Worm (Caenorhabditis elegans) whole organism, mixed stage, embryonic: ENCODE results near the gene ccnk-1.

Source experiments
- blmp-1 ChIP-seq: fragments of 150-350 bp; optimal IDR thresholded peaks from 2 replicates; lab custom pipeline; 2014; ENCODE audit warnings: missing biosample characterization, missing genetic modification characterization
- mls-2 ChIP-seq: sonication (generic microtip); optimal IDR thresholded peaks from 2 replicates; lab custom pipeline; 2016; ENCODE audit warnings: mild to moderate bottlenecking, missing genetic modification characterization, moderate library complexity, missing compliant biosample characterization
- nhr-2 ChIP-seq: fragments of 150-350 bp; optimal IDR thresholded peaks from 2 replicates; lab custom pipeline; 2014; ENCODE audit warnings: missing biosample characterization, missing genetic modification characterization
- unc-62 ChIP-seq: fragments of 150-350 bp; optimal IDR thresholded peaks from 2 replicates; lab custom pipeline; 2014; ENCODE audit warnings: missing biosample characterization, missing genetic modification reagents, missing genetic modification characterization

- TF ChIP-seq mls-2, result no peak
- TF ChIP-seq nhr-2 (tag; lab: Kevin White, UChicago), result no peak
- no peak for TF ChIP-seq blmp-1 (tag; lab: Kevin White, UChicago)
- TF ChIP-seq unc-62, result no peak
These were observed 15.2 kb upstream of the ccnk-1 start, which contains the start of gene pes-9 for ce11 chrV:14597005-14597680.
